Fruit fly (Drosophila melanogaster): ENCODE data around the gene Sfmbt.
A peak's percentile ranks its signal among the peaks of the same experiment; 100 is the strongest.

The Sfmbt gene

dm6 chr2L:13219281-13220092 is 42.9 kb upstream of the Sfmbt start, which contains the start of the genes CG9426 and mRF1:
CG9426 (minus strand) TSS chr2L:13219923.
mRF1 (plus strand) TSS chr2L:13219979.
- peak; percentile 3 for TF ChIP-seq CG9727 (GFP tag; optimal IDR thresholded peaks at IDR 0.05)
- no peak for TF ChIP-seq Deaf1 (tag; optimal IDR thresholded peaks at IDR 0.05)
- TF ChIP-seq btn (GFP tag; optimal IDR thresholded peaks at IDR 0.05): no peak
- no peak for TF ChIP-seq CG1647 (GFP tag; optimal IDR thresholded peaks at IDR 0.05)
- TF ChIP-seq mam (GFP tag; optimal IDR thresholded peaks at IDR 0.05): peak; percentile 23
- no peak for TF ChIP-seq CG7372 (GFP tag; IDR thresholded peaks at IDR 0.05)
- TF ChIP-seq CG6254 (GFP tag; optimal IDR thresholded peaks at IDR 0.05): no peak
- peak; percentile 7 for TF ChIP-seq CG9609 (GFP tag; optimal IDR thresholded peaks at IDR 0.05)
- TF ChIP-seq Hand (GFP tag; optimal IDR thresholded peaks at IDR 0.05): no peak
- peak; percentile 96 for TF ChIP-seq Sry-δ (GFP tag; optimal IDR thresholded peaks at IDR 0.05)
- no peak for TF ChIP-seq CG7928 (GFP tag; optimal IDR thresholded peaks at IDR 0.05)
- peak; percentile 10 for TF ChIP-seq tx (GFP tag; optimal IDR thresholded peaks at IDR 0.05)
- no peak for TF ChIP-seq stc (GFP tag; IDR thresholded peaks at IDR 0.05)
- TF ChIP-seq nerfin-2 (GFP tag; IDR thresholded peaks at IDR 0.05; ENCODE audit: partially characterized antibody): peak; percentile 98
- no peak for TF ChIP-seq Sox102F (GFP tag; optimal IDR thresholded peaks at IDR 0.05)
- peak; percentile 13 for TF ChIP-seq CG33213 (GFP tag; optimal IDR thresholded peaks at IDR 0.05)
- no peak for TF ChIP-seq kay (GFP tag; optimal IDR thresholded peaks at IDR 0.05)
- peak; percentile 65 for TF ChIP-seq CG34376 (GFP tag; optimal IDR thresholded peaks at IDR 0.05)
- no peak for TF ChIP-seq lmd (GFP tag; IDR thresholded peaks at IDR 0.05)
- TF ChIP-seq Mrtf (GFP tag; IDR thresholded peaks at IDR 0.05): no peak
- TF ChIP-seq inv (GFP tag; IDR thresholded peaks at IDR 0.05; ENCODE audit: partially characterized antibody): peak; percentile 96
- TF ChIP-seq CG12942 (GFP tag; optimal IDR thresholded peaks at IDR 0.05): no peak
- TF ChIP-seq CG13296 (GFP tag; optimal IDR thresholded peaks at IDR 0.05): peak; percentile 6
- no peak for TF ChIP-seq Trl (optimal IDR thresholded peaks at IDR 0.05)
- TF ChIP-seq Trl (GFP tag; optimal IDR thresholded peaks at IDR 0.05): peak; percentile 10
- no peak for TF ChIP-seq gt (GFP tag; IDR thresholded peaks at IDR 0.05)
- no peak for TF ChIP-seq gsb-n (tag; optimal IDR thresholded peaks at IDR 0.05)
- no peak for TF ChIP-seq psq (GFP tag; optimal IDR thresholded peaks at IDR 0.05)
- TF ChIP-seq Aef1 (GFP tag; IDR thresholded peaks at IDR 0.05): peak; percentile 32; the same call in 1 of the 3 replicates
- TF ChIP-seq rib (GFP tag; IDR thresholded peaks at IDR 0.05): no peak
- TF ChIP-seq kah (GFP tag; optimal IDR thresholded peaks at IDR 0.05): no peak
- TF ChIP-seq YL-1 (GFP tag; optimal IDR thresholded peaks at IDR 0.05): peak; percentile 93
- TF ChIP-seq CG15479 (GFP tag; optimal IDR thresholded peaks at IDR 0.05): peak; percentile 16
- no peak for TF ChIP-seq Optix (GFP tag; IDR thresholded peaks at IDR 0.05)
- no peak for TF ChIP-seq usp (GFP tag; optimal IDR thresholded peaks at IDR 0.05)
- TF ChIP-seq ERR (GFP tag; optimal IDR thresholded peaks at IDR 0.05): peak; percentile 27
- TF ChIP-seq jing (GFP tag; optimal IDR thresholded peaks at IDR 0.05): no peak
- TF ChIP-seq CG17361 (GFP tag; IDR thresholded peaks at IDR 0.05): peak; percentile 41; the same call in 1 of the 3 replicates
- peak; percentile 48 for TF ChIP-seq CG15601 (tag; optimal IDR thresholded peaks at IDR 0.05)
- peak; percentile 50 for TF ChIP-seq CG12391 (tag; optimal IDR thresholded peaks at IDR 0.05)
- TF ChIP-seq danr (GFP tag; IDR thresholded peaks at IDR 0.05): no peak
- no peak for TF ChIP-seq bab2 (GFP tag; optimal IDR thresholded peaks at IDR 0.05)
- TF ChIP-seq CG12769 (tag; optimal IDR thresholded peaks at IDR 0.05): peak; percentile 41
- TF ChIP-seq gro (GFP tag; optimal IDR thresholded peaks at IDR 0.05): peak; percentile 35
- no peak for TF ChIP-seq CG5245 (GFP tag; optimal IDR thresholded peaks at IDR 0.05)
- no peak for TF ChIP-seq vfl (GFP tag; optimal IDR thresholded peaks at IDR 0.05)
- TF ChIP-seq CG7839 (tag; optimal IDR thresholded peaks at IDR 0.05): peak; percentile 7
- no peak for TF ChIP-seq CG2875 (GFP tag; optimal IDR thresholded peaks at IDR 0.05)
- TF ChIP-seq dysf (GFP tag; IDR thresholded peaks at IDR 0.05): no peak
- peak; percentile 100 for TF ChIP-seq CG16813 (GFP tag; IDR thresholded peaks at IDR 0.05; ENCODE audit: partially characterized antibody)
- no peak for TF ChIP-seq CG31224 (GFP tag; IDR thresholded peaks at IDR 0.05)
